Fruit fly (Drosophila melanogaster) whole organism, embryonic: Measurements from ENCODE around the gene CG6659.

Experiments
- Blimp-1 ChIP-seq: fragments of 200-800 bp; sonication (Bioruptor generic); optimal IDR thresholded peaks from 3 replicates; lab custom pipeline; 2018; ENCODE audit warnings: missing biosample characterization, missing genetic modification characterization, mild to moderate bottlenecking, moderate library complexity, missing genetic modification reagents
- CG1024 ChIP-seq: fragments of 200-800 bp; sonication (Bioruptor generic); IDR thresholded peaks from 2 replicates; pipeline ENCODE4 v1.3.6; 2022; ENCODE audit warnings: missing biosample characterization, missing genetic modification characterization
- CG10267 ChIP-seq: fragments of 200-800 bp; sonication (Bioruptor generic); optimal IDR thresholded peaks from 2 replicates; lab custom pipeline; 2018; ENCODE audit warnings: missing biosample characterization, mild to moderate bottlenecking, missing genetic modification characterization, moderate library complexity
- CG10462 ChIP-seq: fragments of 200-800 bp; sonication (Bioruptor generic); optimal IDR thresholded peaks from 2 replicates; lab custom pipeline; 2016; ENCODE audit warnings: missing biosample characterization, missing genetic modification characterization
- CG10565 ChIP-seq: fragments of 200-800 bp; sonication (Bioruptor generic); optimal IDR thresholded peaks from 3 replicates; lab custom pipeline; 2016; ENCODE audit warnings: missing biosample characterization, mild to moderate bottlenecking, missing genetic modification characterization
- CG13123 ChIP-seq: fragments of 200-800 bp; sonication (Bioruptor generic); optimal IDR thresholded peaks from 2 replicates; lab custom pipeline; 2016; ENCODE audit warnings: missing biosample characterization, missing genetic modification characterization
- CG14050 ChIP-seq: fragments of 200-800 bp; sonication (Bioruptor generic); IDR thresholded peaks from 3 replicates; pipeline ENCODE4 v1.3.6; 2022; ENCODE audit warnings: missing biosample characterization, missing genetic modification characterization
- CG14965 ChIP-seq: fragments of 200-800 bp; sonication (Bioruptor generic); optimal IDR thresholded peaks from 2 replicates; lab custom pipeline; 2016; ENCODE audit warnings: missing biosample characterization, missing genetic modification characterization, borderline replicate concordance
- CG16815 ChIP-seq: fragments of 200-800 bp; sonication (Bioruptor generic); optimal IDR thresholded peaks from 3 replicates; lab custom pipeline; 2017; ENCODE audit warnings: missing biosample characterization, mild to moderate bottlenecking, missing genetic modification characterization
- CG16863 ChIP-seq: fragments of 200-800 bp; sonication (Bioruptor generic); optimal IDR thresholded peaks from 3 replicates; lab custom pipeline; 2016; ENCODE audit warnings: missing biosample characterization, missing genetic modification characterization
- CG17802 ChIP-seq: fragments of 200-800 bp; sonication (Bioruptor generic); optimal IDR thresholded peaks from 2 replicates; lab custom pipeline; 2018; ENCODE audit warnings: missing biosample characterization, mild to moderate bottlenecking, missing genetic modification characterization, moderate library complexity
- CG17829 ChIP-seq: fragments of 200-800 bp; optimal IDR thresholded peaks from 2 replicates; lab custom pipeline; 2019; ENCODE audit warnings: missing biosample characterization, mild to moderate bottlenecking, missing genetic modification characterization, moderate library complexity
- CG18262 ChIP-seq: fragments of 200-800 bp; optimal IDR thresholded peaks from 3 replicates; lab custom pipeline; 2019; ENCODE audit warnings: missing biosample characterization, mild to moderate bottlenecking, missing genetic modification characterization, moderate library complexity
- CG18764 ChIP-seq: fragments of 200-800 bp; sonication (Bioruptor generic); optimal IDR thresholded peaks from 3 replicates; lab custom pipeline; 2016; ENCODE audit warnings: missing biosample characterization, missing genetic modification characterization
- CG30403 ChIP-seq: fragments of 200-800 bp; sonication (Bioruptor generic); optimal IDR thresholded peaks from 3 replicates; lab custom pipeline; 2016; ENCODE audit warnings: missing biosample characterization, missing genetic modification characterization
- CG30431 ChIP-seq: fragments of 200-800 bp; sonication (Bioruptor generic); optimal IDR thresholded peaks from 2 replicates; lab custom pipeline; 2017; ENCODE audit warnings: missing biosample characterization, missing genetic modification characterization
- CG4360 ChIP-seq: fragments of 200-800 bp; sonication (Bioruptor generic); IDR thresholded peaks from 2 replicates; pipeline ENCODE4 v1.3.6; 2022; ENCODE audit warnings: missing biosample characterization, missing genetic modification characterization
- CG6683 ChIP-seq: fragments of 200-800 bp; sonication (Bioruptor generic); optimal IDR thresholded peaks from 2 replicates; lab custom pipeline; 2017; ENCODE audit warnings: missing biosample characterization, mild to moderate bottlenecking, missing genetic modification characterization, missing genetic modification reagents
- CG6765 ChIP-seq: fragments of 200-800 bp; sonication (Bioruptor generic); optimal IDR thresholded peaks from 3 replicates; lab custom pipeline; 2017; ENCODE audit warnings: missing biosample characterization, mild to moderate bottlenecking, missing genetic modification characterization
- CG7928 ChIP-seq: fragments of 200-800 bp; sonication (Bioruptor generic); optimal IDR thresholded peaks from 2 replicates; lab custom pipeline; 2017; ENCODE audit warnings: missing biosample characterization, mild to moderate bottlenecking, missing genetic modification characterization
- CG8281 ChIP-seq: fragments of 200-800 bp; sonication (Bioruptor generic); optimal IDR thresholded peaks from 2 replicates; lab custom pipeline; 2018; ENCODE audit warnings: missing biosample characterization, mild to moderate bottlenecking, missing genetic modification characterization, moderate library complexity
- CG9609 ChIP-seq: fragments of 200-800 bp; sonication (Bioruptor generic); optimal IDR thresholded peaks from 3 replicates; lab custom pipeline; 2016; ENCODE audit warnings: missing biosample characterization, missing genetic modification characterization
- ERR ChIP-seq: fragments of 200-800 bp; sonication (Bioruptor generic); optimal IDR thresholded peaks from 2 replicates; lab custom pipeline; 2016; ENCODE audit warnings: missing biosample characterization, missing genetic modification characterization
- Ets97D ChIP-seq: fragments of 200-800 bp; sonication (Bioruptor generic); optimal IDR thresholded peaks from 3 replicates; lab custom pipeline; 2016; ENCODE audit warnings: missing biosample characterization, missing genetic modification characterization
- MBD-R2 ChIP-seq: fragments of 200-800 bp; sonication (Bioruptor generic); IDR thresholded peaks from 2 replicates; pipeline ENCODE4 v1.3.6; 2022; ENCODE audit warnings: missing biosample characterization, missing genetic modification characterization
- Scr ChIP-seq: fragments of 200-800 bp; sonication (Bioruptor generic); IDR thresholded peaks from 2 replicates; pipeline ENCODE4 v1.3.6; 2022; ENCODE audit warnings: missing biosample characterization, missing genetic modification characterization; ENCODE audit not compliant: partially characterized antibody
- Stat92E ChIP-seq, 3 experiments: fragments of >200 bp in 2 of 3; fragments of 200-800 bp in 1 of 3; sonication (Bioruptor generic) in 1 of 3; optimal IDR thresholded peaks; 2 replicates each; lab custom pipeline; 2017 to 2019; ENCODE audit warnings: missing biosample characterization in 3 of 3, missing genetic modification characterization in 3 of 3, mild to moderate bottlenecking in 1 of 3, moderate library complexity in 1 of 3
- dimm ChIP-seq: fragments of 200-800 bp; sonication (Bioruptor generic); IDR thresholded peaks from 2 replicates; pipeline ENCODE4 v1.3.6; 2022; ENCODE audit warnings: missing biosample characterization, missing genetic modification characterization
- gt ChIP-seq: fragments of 200-800 bp; sonication (Bioruptor generic); IDR thresholded peaks from 2 replicates; pipeline ENCODE4 v1.3.6; 2022; ENCODE audit warnings: missing biosample characterization, missing genetic modification characterization
- hb ChIP-seq: fragments of 200-800 bp; sonication (Bioruptor generic); IDR thresholded peaks from 3 replicates; pipeline ENCODE4 v1.3.6; 2022; ENCODE audit warnings: missing biosample characterization, missing genetic modification characterization; ENCODE audit not compliant: partially characterized antibody
- kah ChIP-seq: fragments of 200-800 bp; sonication (Bioruptor generic); optimal IDR thresholded peaks from 2 replicates; lab custom pipeline; 2018; ENCODE audit warnings: missing biosample characterization, mild to moderate bottlenecking, missing genetic modification characterization
- kni ChIP-seq: fragments of 200-800 bp; sonication (Bioruptor generic); optimal IDR thresholded peaks from 3 replicates; lab custom pipeline; 2017; ENCODE audit warnings: mild to moderate bottlenecking, missing biosample characterization, missing genetic modification reagents, missing genetic modification characterization
- lilli ChIP-seq: fragments of 200-800 bp; sonication (Bioruptor generic); optimal IDR thresholded peaks from 3 replicates; lab custom pipeline; 2016; ENCODE audit warnings: missing biosample characterization, missing genetic modification characterization
- lmd ChIP-seq: fragments of 200-800 bp; sonication (Bioruptor generic); IDR thresholded peaks from 2 replicates; pipeline ENCODE4 v1.3.6; 2022; ENCODE audit warnings: missing biosample characterization, missing genetic modification characterization
- maf-S ChIP-seq: fragments of 200-800 bp; sonication (Bioruptor generic); optimal IDR thresholded peaks from 2 replicates; lab custom pipeline; 2016; ENCODE audit warnings: missing biosample characterization, missing genetic modification characterization
- nau ChIP-seq: fragments of 200-800 bp; sonication (Bioruptor generic); optimal IDR thresholded peaks from 3 replicates; lab custom pipeline; 2017; ENCODE audit warnings: missing biosample characterization, mild to moderate bottlenecking, missing genetic modification characterization, missing genetic modification reagents
- prd ChIP-seq, 3 experiments: fragments of >200 bp in 2 of 3; fragments of 200-800 bp in 1 of 3; sonication (Bioruptor generic) in 1 of 3; optimal IDR thresholded peaks in 2 of 3; IDR thresholded peaks in 1 of 3; 2 replicates in 2 of 3; 3 replicates in 1 of 3; pipeline versions ENCODE4 v1.3.6 to Lab custom; 2017 to 2022; ENCODE audit warnings: missing biosample characterization in 1 of 3, missing genetic modification characterization in 1 of 3
- unpg ChIP-seq: fragments of 200-800 bp; sonication (Bioruptor generic); optimal IDR thresholded peaks from 3 replicates; lab custom pipeline; 2018; ENCODE audit warnings: missing biosample characterization, mild to moderate bottlenecking, missing genetic modification characterization, moderate library complexity
- vvl ChIP-seq: fragments of 200-800 bp; sonication (Bioruptor generic); IDR thresholded peaks from 2 replicates; pipeline ENCODE4 v1.3.6; 2022; ENCODE audit warnings: missing biosample characterization, missing genetic modification characterization
- wor ChIP-seq: fragments of 200-800 bp; sonication (Bioruptor generic); IDR thresholded peaks from 2 replicates; pipeline ENCODE4 v1.3.6; 2022; ENCODE audit warnings: missing biosample characterization, missing genetic modification characterization
- yki ChIP-seq: fragments of >200 bp; optimal IDR thresholded peaks from 3 replicates; lab custom pipeline; 2018
- z ChIP-seq: fragments of 200-800 bp; sonication (Bioruptor generic); IDR thresholded peaks from 3 replicates; pipeline ENCODE4 v1.3.6; 2022; ENCODE audit warnings: missing biosample characterization, missing genetic modification characterization
- zfh1 ChIP-seq: fragments of 200-800 bp; sonication (Bioruptor generic); IDR thresholded peaks from 3 replicates; pipeline ENCODE4 v1.3.6; 2022; ENCODE audit warnings: missing biosample characterization, missing genetic modification characterization

The CG6659 gene

DNA sequence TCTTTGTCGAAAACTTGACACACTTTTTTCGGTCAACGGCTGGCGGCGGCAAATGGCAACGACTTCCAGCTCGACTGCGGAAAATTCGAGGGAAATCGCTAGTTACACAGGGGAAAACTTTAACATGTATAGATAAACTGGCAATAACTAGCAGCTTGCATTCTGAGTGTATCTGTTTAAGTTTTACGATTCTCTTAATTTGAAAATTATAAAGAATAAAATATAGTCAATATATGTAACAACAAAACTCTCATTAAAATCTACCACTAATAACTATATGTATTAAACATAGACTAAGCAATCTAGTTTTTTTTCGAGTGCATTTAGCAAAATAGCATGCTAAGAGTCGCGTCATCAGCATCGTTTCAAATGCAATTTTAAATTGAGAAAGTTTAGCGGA, 6.3 kb upstream of the CG6659 start (continued):
- TF ChIP-seq kah (GFP tag; lab: Kevin White, UChicago) = no peak

DNA sequence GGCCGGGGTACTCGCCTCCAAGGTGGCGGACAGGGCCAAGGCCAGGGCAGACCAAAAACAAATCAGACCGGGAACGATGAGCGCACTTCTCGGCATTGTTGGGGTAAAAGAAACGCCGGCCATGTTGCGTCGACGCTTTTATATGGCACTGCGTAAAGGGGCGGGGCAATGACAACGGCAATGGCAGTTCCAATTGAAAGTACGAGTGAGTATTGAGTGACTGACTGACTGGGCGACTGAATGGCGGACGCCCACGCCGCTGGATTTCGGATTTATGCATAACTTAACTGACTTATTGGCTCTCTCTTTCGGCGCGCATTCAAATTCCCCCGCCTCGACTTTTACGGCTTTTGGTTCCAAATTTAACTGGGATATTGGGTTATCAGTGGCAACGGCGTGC, 5.0 kb upstream of the CG6659 start, which contains the start of gene CG6696:
CG6696 (minus strand) TSS at position 101 of the 400 bp plus-strand sequence.
- TF ChIP-seq MBD-R2 (GFP tag; lab: Robert Waterston, UW) (no peak), CG17802 (tag; lab: Kevin White, UChicago) (no peak), CG7928 (no peak), Ets97D (GFP tag; lab: Kevin White, UChicago) (no peak), CG16815 (GFP tag; lab: Kevin White, UChicago) (no peak), Blimp-1 (GFP tag; lab: Kevin White, UChicago) (peak; percentile 20), kni (GFP tag; lab: Kevin White, UChicago) (peak; percentile 14), CG6683 (no peak), CG13123 (no peak), gt (GFP tag; lab: Robert Waterston, UW) (no peak), dimm (no peak), lilli (GFP tag; lab: Kevin White, UChicago) (no peak), yki (no peak), CG14965 (GFP tag; lab: Kevin White, UChicago) (no peak), CG17829 (tag; lab: Kevin White, UChicago) (no peak), Stat92E (GFP tag; optimal IDR thresholded peaks at IDR 0.05; lab: Kevin White, UChicago) (no peak), zfh1 (GFP tag; lab: Robert Waterston, UW) (no peak), hb (GFP tag; lab: Robert Waterston, UW) (no peak), unpg (no peak), nau (GFP tag; lab: Kevin White, UChicago) (no peak), CG1024 (GFP tag; lab: Robert Waterston, UW) (no peak), wor (no peak), CG10565 (GFP tag; lab: Kevin White, UChicago) (no peak), CG6765 (GFP tag; lab: Kevin White, UChicago) (no peak), CG16863 (GFP tag; lab: Kevin White, UChicago) (no peak), CG10462 (no peak), prd (optimal IDR thresholded peaks at IDR 0.05; lab: Kevin White, UChicago) (no peak), prd (GFP tag; IDR thresholded peaks at IDR 0.05; lab: Robert Waterston, UW) (no peak), lmd (GFP tag; lab: Robert Waterston, UW) (no peak), Scr (GFP tag; lab: Robert Waterston, UW) (no peak), CG18764 (GFP tag; lab: Kevin White, UChicago) (no peak), CG14050 (GFP tag; lab: Robert Waterston, UW) (no peak), CG4360 (GFP tag; lab: Robert Waterston, UW) (no peak), vvl (GFP tag; lab: Robert Waterston, UW) (peak; percentile 17; the same call in 1 of the 2 replicates), CG30403 (GFP tag; lab: Kevin White, UChicago) (no peak), CG8281 (tag; lab: Kevin White, UChicago) (peak; percentile 77), z (peak; percentile 41; the same call in 1 of the 3 replicates), maf-S (no peak), CG9609 (GFP tag; lab: Kevin White, UChicago) (no peak), CG30431 (no peak), ERR (no peak), CG10267 (tag; lab: Kevin White, UChicago) (no peak), CG18262 (tag; lab: Kevin White, UChicago) (no peak)
